Worm (Caenorhabditis elegans): ENCODE measurements around the gene iff-1.

The iff-1 gene

ce11 chrIII:9764718-9765117 is 17.7 kb upstream of the iff-1 start (continued):
- TF ChIP-seq F44E2.7 (GFP tag; IDR thresholded peaks at IDR 0.05) (no peak), snpc-4 (tag; optimal IDR thresholded peaks at IDR 0.05) (no peak), lin-29 (GFP tag; IDR thresholded peaks at IDR 0.05) (no peak), set-16 (GFP tag; IDR thresholded peaks at IDR 0.05) (peak; percentile 62; the same call in 1 of the 2 replicates), egl-43 (GFP tag; IDR thresholded peaks at IDR 0.05) (peak; percentile 53), pqm-1 (tag; optimal IDR thresholded peaks at IDR 0.05) (no peak), zag-1 (tag; optimal IDR thresholded peaks at IDR 0.05) (no peak), unc-39 (tag; optimal IDR thresholded peaks at IDR 0.05) (no peak), dmd-8 (GFP tag; IDR thresholded peaks at IDR 0.05) (no peak), ceh-82 (tag; optimal IDR thresholded peaks at IDR 0.05) (no peak), dmd-6 (GFP tag; IDR thresholded peaks at IDR 0.05) (no peak), ama-1 (optimal IDR thresholded peaks at IDR 0.05) (no peak), T20F7.1 (GFP tag; optimal IDR thresholded peaks at IDR 0.05) (no peak)

- TF ChIP-seq aha-1 (tag) (peak; percentile 13), mes-2 (tag; optimal IDR thresholded peaks at IDR 0.05; ENCODE audit: poor library complexity, severe bottlenecking) (peak; percentile 9), php-3 (GFP tag; IDR thresholded peaks at IDR 0.05) (no peak), nhr-76 (tag; optimal IDR thresholded peaks at IDR 0.05) (no peak)
These were observed 15.2 kb upstream of the iff-1 start, which contains the start of gene gcc-2 for ce11 chrIII:9762093-9762748. Gene gcc-2 (minus strand): TSS chrIII:9762143.

DNA sequence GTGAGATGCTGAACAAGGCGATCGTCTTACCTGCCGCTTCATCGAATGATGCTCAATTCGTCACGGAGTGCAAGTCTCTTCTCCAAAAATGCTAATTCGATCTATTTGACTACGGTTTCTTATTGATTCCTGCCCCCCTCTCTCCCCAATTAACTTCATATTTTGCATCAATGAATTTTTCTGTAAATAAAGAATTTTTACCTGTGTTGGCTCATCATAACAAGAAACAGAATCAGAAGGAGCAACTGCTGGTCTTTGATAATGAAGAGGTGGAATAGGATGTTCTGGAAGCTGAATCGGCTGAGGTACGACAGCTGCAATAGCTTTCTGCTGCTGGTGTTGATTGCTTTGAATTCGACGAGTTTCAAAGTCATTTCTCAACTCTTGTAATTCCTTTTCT is 13.2 kb upstream of the iff-1 start:
- TF ChIP-seq aha-1 (tag) (peak; percentile 22), ces-1 (GFP tag; optimal IDR thresholded peaks at IDR 0.05) (no peak), attf-4 (tag; optimal IDR thresholded peaks at IDR 0.05) (no peak)

- no peak for TF ChIP-seq pqm-1 (tag; optimal IDR thresholded peaks at IDR 0.05)
- peak; percentile 51 for TF ChIP-seq lin-38 (GFP tag; IDR thresholded peaks at IDR 0.05)
These were observed 11.9 kb upstream of the iff-1 start, which contains the start of gene rmd-1 for ce11 chrIII:9758848-9759247. Gene rmd-1 (plus strand): TSS chrIII:9759094.

DNA sequence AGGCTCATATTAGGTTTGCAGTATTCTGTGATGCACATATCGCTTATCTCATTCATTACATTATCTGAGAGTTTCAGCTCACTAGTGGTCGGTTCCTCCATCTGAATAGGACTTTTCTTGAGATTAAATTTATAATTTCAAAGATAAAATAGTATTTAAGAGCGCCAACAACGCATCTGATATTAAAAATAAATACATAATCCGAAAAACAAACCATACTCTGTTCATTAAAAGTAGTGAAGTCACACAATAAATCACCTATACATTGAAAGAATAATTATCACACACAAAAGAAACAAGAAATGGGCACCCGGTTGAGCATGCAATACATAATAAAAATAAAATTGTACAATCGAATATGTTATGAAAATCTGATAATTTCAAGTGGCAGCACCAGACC is 10.4 kb upstream of the iff-1 start, which contains the start of gene vps-53:
TSS of gene vps-53 (minus strand) at position 101 of the 400 bp plus-strand sequence.
- no peak for TF ChIP-seq nhr-237 (tag; optimal IDR thresholded peaks at IDR 0.05)
- TF ChIP-seq lsy-2 (tag; optimal IDR thresholded peaks at IDR 0.05), result no peak
- TF ChIP-seq pqm-1 (tag; optimal IDR thresholded peaks at IDR 0.05), result no peak
- no peak for TF ChIP-seq T26A8.4 (GFP tag; IDR thresholded peaks at IDR 0.05)
- no peak for TF ChIP-seq lir-3 (tag; optimal IDR thresholded peaks at IDR 0.05)
- no peak for TF ChIP-seq dve-1 (tag; optimal IDR thresholded peaks at IDR 0.05; ENCODE audit: insufficient read depth)
- TF ChIP-seq ceh-44 (GFP tag; IDR thresholded peaks at IDR 0.05), result no peak

DNA sequence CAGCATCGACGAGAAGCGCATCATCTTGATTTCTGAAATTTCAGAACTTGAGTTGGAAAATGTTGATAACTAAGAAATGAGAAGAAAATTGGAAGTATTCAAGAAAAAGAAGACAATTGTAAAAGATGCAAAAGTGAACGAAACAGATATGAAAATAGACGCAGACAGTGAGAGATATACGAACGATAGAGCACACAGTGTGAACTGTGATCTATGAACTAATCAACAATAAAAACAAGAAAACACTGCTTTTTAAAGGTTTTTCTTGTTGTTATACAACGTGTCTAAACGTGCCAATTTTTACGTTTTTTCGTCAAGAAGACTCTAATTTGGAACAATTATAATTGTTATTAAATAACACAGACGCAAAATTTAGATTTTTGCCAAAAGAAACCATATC is 5.9 kb upstream of the iff-1 start, which contains the start of gene ech-6:
TSS of gene ech-6 (minus strand) at position 32 of the 400 bp plus-strand sequence.
- TF ChIP-seq php-3 (GFP tag; IDR thresholded peaks at IDR 0.05), result peak; percentile 21; the same call in 1 of the 2 replicates
- TF ChIP-seq spr-1 (tag; optimal IDR thresholded peaks at IDR 0.05), result no peak
- peak; percentile 5 for TF ChIP-seq hlh-30 (tag; optimal IDR thresholded peaks at IDR 0.05; ENCODE audit: insufficient read depth)
- TF ChIP-seq Y5F2A.4 (GFP tag; optimal IDR thresholded peaks at IDR 0.05), result no peak
- TF ChIP-seq ZK337.2 (GFP tag; IDR thresholded peaks at IDR 0.05), result no peak
- no peak for TF ChIP-seq arid-1 (GFP tag; conservative IDR thresholded peaks at IDR 0.05)
- no peak for TF ChIP-seq zfp-3 (GFP tag; conservative IDR thresholded peaks at IDR 0.05)
- TF ChIP-seq egl-27 (tag; optimal IDR thresholded peaks at IDR 0.05), result no peak
- no peak for TF ChIP-seq mxl-2 (GFP tag; conservative IDR thresholded peaks at IDR 0.05)
- no peak for TF ChIP-seq nhr-237 (tag; optimal IDR thresholded peaks at IDR 0.05)
- TF ChIP-seq egl-43 (GFP tag; IDR thresholded peaks at IDR 0.05), result no peak
- peak; percentile 1 for TF ChIP-seq mes-2 (tag; optimal IDR thresholded peaks at IDR 0.05; ENCODE audit: poor library complexity, severe bottlenecking)
- no peak for TF ChIP-seq zfp-2 (tag; optimal IDR thresholded peaks at IDR 0.05)
- no peak for TF ChIP-seq fkh-10 (GFP tag; optimal IDR thresholded peaks at IDR 0.05)
- no peak for TF ChIP-seq daf-12 (tag; optimal IDR thresholded peaks at IDR 0.05)
- TF ChIP-seq unc-130 (GFP tag; optimal IDR thresholded peaks at IDR 0.05), result no peak
- no peak for TF ChIP-seq madf-5 (GFP tag; IDR thresholded peaks at IDR 0.05)
- TF ChIP-seq lin-38 (GFP tag; IDR thresholded peaks at IDR 0.05), result peak; percentile 51
- no peak for TF ChIP-seq Y48G9A.11 (GFP tag; IDR thresholded peaks at IDR 0.05)
- TF ChIP-seq ceh-28 (tag; optimal IDR thresholded peaks at IDR 0.05), result no peak
- TF ChIP-seq daf-8 (GFP tag; IDR thresholded peaks at IDR 0.05), result no peak
